Fruit fly (Drosophila melanogaster): ENCODE measurements around the gene CG13473.

DNA sequence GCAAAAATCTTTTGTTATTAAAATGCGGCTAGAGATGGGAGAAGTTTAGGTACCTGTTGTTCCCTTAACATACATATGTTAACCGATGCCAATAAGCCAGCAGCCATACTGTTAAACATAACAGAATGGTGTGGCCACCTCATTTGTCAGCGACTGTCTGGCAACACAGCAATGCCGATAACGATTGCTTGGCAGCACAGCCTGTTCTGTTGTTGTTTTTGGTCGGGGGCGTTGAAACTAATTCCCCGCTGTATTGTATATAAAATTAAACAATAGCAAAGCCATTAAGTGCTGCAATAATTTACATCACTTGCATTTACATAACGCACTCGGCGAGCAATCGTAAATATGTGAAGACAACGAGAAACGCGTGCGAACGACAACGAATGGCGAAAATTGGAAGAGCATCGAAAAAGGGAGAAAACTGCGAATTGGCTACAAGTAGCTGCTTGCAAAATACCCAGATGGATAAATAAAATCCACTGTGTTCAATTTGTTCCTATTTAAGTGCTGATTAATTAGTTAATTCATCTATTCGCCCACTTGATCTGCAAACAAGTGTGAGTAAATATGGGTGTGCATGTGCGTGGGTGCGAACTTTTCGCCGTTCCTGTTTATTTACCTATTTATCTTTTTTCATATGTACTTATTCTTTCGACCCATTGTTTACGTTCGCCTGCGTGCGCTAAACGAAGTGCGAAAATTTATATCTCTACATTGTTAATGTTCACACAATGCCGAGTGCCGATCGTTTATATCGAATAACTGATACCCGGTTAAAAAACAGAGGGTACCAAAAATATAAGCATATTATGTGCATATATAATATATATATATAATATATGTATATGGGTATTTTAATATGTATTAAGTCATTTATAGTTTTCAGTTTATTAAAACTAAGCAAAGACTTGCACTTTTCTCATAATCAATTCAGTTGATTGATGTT is 33.6 kb downstream of the CG13473 start, which contains the start of the genes Tsen34 and Mgat4a:
- TF ChIP-seq gl (tag; optimal IDR thresholded peaks at IDR 0.05), result peak; percentile 38
- TF ChIP-seq D1 (tag; optimal IDR thresholded peaks at IDR 0.05), result no peak
- TF ChIP-seq rn (GFP tag; IDR thresholded peaks at IDR 0.05), result no peak
- TF ChIP-seq CG34367 (tag; optimal IDR thresholded peaks at IDR 0.05), result no peak
- TF ChIP-seq Ets98B (GFP tag; IDR thresholded peaks at IDR 0.05), result peak; percentile 26
- no peak for TF ChIP-seq CG8301 (tag; optimal IDR thresholded peaks at IDR 0.05)
- no peak for TF ChIP-seq CG14655 (GFP tag; optimal IDR thresholded peaks at IDR 0.05)

All from whole organism, pupa.